Worm (Caenorhabditis elegans): ENCODE results near the gene D1005.6.
A peak's percentile ranks its signal among the peaks of the same experiment; 100 is the strongest.
"Not testable (repeated sequence)": the region's sequence is repeated elsewhere in the genome, so short reads cannot be mapped to it uniquely, and the experiment has no call there.

D1005.6 gene

ce11 chrX:1441602-1442183, 22.9 kb downstream of the D1005.6 start:
- no peak for TF ChIP-seq nhr-237 (tag; optimal IDR thresholded peaks at IDR 0.05)
- no peak for TF ChIP-seq tbx-2 (tag; optimal IDR thresholded peaks at IDR 0.05)
- no peak for TF ChIP-seq hmg-11 (tag; optimal IDR thresholded peaks at IDR 0.05)
- TF ChIP-seq pqm-1 (tag; optimal IDR thresholded peaks at IDR 0.05) = no peak
- no peak for TF ChIP-seq zag-1 (tag; optimal IDR thresholded peaks at IDR 0.05)
- no peak for TF ChIP-seq fkh-10 (GFP tag; optimal IDR thresholded peaks at IDR 0.05)
- TF ChIP-seq nhr-77 (tag; optimal IDR thresholded peaks at IDR 0.05) = no peak

- TF ChIP-seq aly-2 (tag; optimal IDR thresholded peaks at IDR 0.05) = no peak
- no peak for TF ChIP-seq pha-4 (tag; optimal IDR thresholded peaks at IDR 0.05)
- no peak for TF ChIP-seq ceh-82 (tag; optimal IDR thresholded peaks at IDR 0.05)
- no peak for TF ChIP-seq mml-1 (tag; optimal IDR thresholded peaks at IDR 0.05)
- no peak for TF ChIP-seq nhr-12 (tag; optimal IDR thresholded peaks at IDR 0.05)
- TF ChIP-seq eor-1 (tag; optimal IDR thresholded peaks at IDR 0.05) = no peak
- no peak for TF ChIP-seq fkh-2 (tag; optimal IDR thresholded peaks at IDR 0.05)
- no peak for TF ChIP-seq unc-39 (tag; optimal IDR thresholded peaks at IDR 0.05)
- no peak for TF ChIP-seq nhr-77 (tag; optimal IDR thresholded peaks at IDR 0.05)
- TF ChIP-seq elt-1 (tag; optimal IDR thresholded peaks at IDR 0.05) = no peak
- no peak for TF ChIP-seq ama-1 (optimal IDR thresholded peaks at IDR 0.05)
- no peak for TF ChIP-seq nhr-67 (tag; optimal IDR thresholded peaks at IDR 0.05)
- no peak for TF ChIP-seq ztf-4 (tag; optimal IDR thresholded peaks at IDR 0.05)
- no peak for TF ChIP-seq lin-39 (tag; optimal IDR thresholded peaks at IDR 0.05)
Observed at ce11 chrX:1440161-1440560, 24.4 kb downstream of the D1005.6 start, which contains the start of gene sedl-1. TSS of gene sedl-1 (minus strand) at chrX:1440261.

ce11 chrX:1438925-1439324, 25.7 kb downstream of the D1005.6 start:
- TF ChIP-seq mdl-1 (tag; optimal IDR thresholded peaks at IDR 0.05) (peak; percentile 7), nhr-12 (tag; optimal IDR thresholded peaks at IDR 0.05) (no peak), ceh-28 (tag; optimal IDR thresholded peaks at IDR 0.05) (peak; percentile 7), lin-39 (tag; optimal IDR thresholded peaks at IDR 0.05) (no peak), fkh-10 (GFP tag; optimal IDR thresholded peaks at IDR 0.05) (peak; percentile 16)

ce11 chrX:1437097-1437496, 27.5 kb downstream of the D1005.6 start:
- TF ChIP-seq ceh-28 (tag; optimal IDR thresholded peaks at IDR 0.05) = peak; percentile 20
- no peak for TF ChIP-seq fos-1 (tag; optimal IDR thresholded peaks at IDR 0.05)
- TF ChIP-seq hmg-11 (tag; optimal IDR thresholded peaks at IDR 0.05) = peak; percentile 45
- peak; percentile 28 for TF ChIP-seq snpc-4 (tag; optimal IDR thresholded peaks at IDR 0.05)
- TF ChIP-seq lin-39 (tag; optimal IDR thresholded peaks at IDR 0.05) = peak; percentile 19
- TF ChIP-seq mml-1 (tag; optimal IDR thresholded peaks at IDR 0.05) = no peak

- not testable (repeated sequence) for TF ChIP-seq ztf-4, pha-4, mdl-1 (tag; optimal IDR thresholded peaks at IDR 0.05)
Observed at ce11 chrX:1430707-1431106, 33.9 kb downstream of the D1005.6 start, which contains the start of gene F19G12.1. TSS of gene F19G12.1 (plus strand) at chrX:1431007.

ce11 chrX:1426425-1426824, 38.2 kb downstream of the D1005.6 start, which contains the start of gene F19G12.11:
TSS of gene F19G12.11 (minus strand) at chrX:1426525.
- no peak for TF ChIP-seq nhr-237 (tag; optimal IDR thresholded peaks at IDR 0.05)

ce11 chrX:1424509-1424908, 40.1 kb downstream of the D1005.6 start, which contains the start of gene F19G12.3:
TSS of gene F19G12.3 (plus strand) at chrX:1424809.
- TF ChIP-seq aly-2 (tag; optimal IDR thresholded peaks at IDR 0.05) = no peak
- TF ChIP-seq snpc-4 (tag; optimal IDR thresholded peaks at IDR 0.05) = no peak
- no peak for TF ChIP-seq skn-1 (tag; optimal IDR thresholded peaks at IDR 0.05)
- TF ChIP-seq mml-1 (tag; optimal IDR thresholded peaks at IDR 0.05) = no peak
- no peak for TF ChIP-seq hmg-11 (tag; optimal IDR thresholded peaks at IDR 0.05)
- TF ChIP-seq fos-1 (tag; optimal IDR thresholded peaks at IDR 0.05) = no peak

ce11 chrX:1422221-1422620, 42.4 kb downstream of the D1005.6 start:
- TF ChIP-seq elt-2 (tag; optimal IDR thresholded peaks at IDR 0.05) = peak; percentile 48
